Fruit fly (Drosophila melanogaster) whole organism, embryonic: Measurements from ENCODE around the gene miple1.
A peak's percentile ranks its signal among the peaks of the same experiment; 100 is the strongest.

ENCODE experiments used
- Bgb ChIP-seq: fragments of 200-800 bp; sonication (Bioruptor generic); IDR thresholded peaks from 2 replicates; pipeline ENCODE4 v1.3.6; 2022; ENCODE audit warnings: missing biosample characterization, missing genetic modification characterization; ENCODE audit not compliant: partially characterized antibody
- BtbVII ChIP-seq: fragments of 200-800 bp; sonication (Bioruptor generic); optimal IDR thresholded peaks from 3 replicates; lab custom pipeline; 2017; ENCODE audit warnings: missing biosample characterization, mild to moderate bottlenecking, missing genetic modification characterization
- CG10209 ChIP-seq: fragments of 200-800 bp; sonication (Bioruptor generic); optimal IDR thresholded peaks from 3 replicates; lab custom pipeline; 2017; ENCODE audit warnings: missing biosample characterization, mild to moderate bottlenecking, missing genetic modification characterization, missing genetic modification reagents
- CG11085 ChIP-seq: fragments of 200-800 bp; sonication (Bioruptor generic); IDR thresholded peaks from 2 replicates; pipeline ENCODE4 v1.3.6; 2022; ENCODE audit warnings: missing biosample characterization, missing genetic modification characterization
- CG11504 ChIP-seq: fragments of 200-800 bp; sonication (Bioruptor generic); optimal IDR thresholded peaks from 3 replicates; lab custom pipeline; 2019; ENCODE audit warnings: missing biosample characterization, mild to moderate bottlenecking, missing genetic modification characterization, moderate library complexity
- CG13123 ChIP-seq: fragments of 200-800 bp; sonication (Bioruptor generic); optimal IDR thresholded peaks from 2 replicates; lab custom pipeline; 2016; ENCODE audit warnings: missing biosample characterization, missing genetic modification characterization
- CG14965 ChIP-seq: fragments of 200-800 bp; sonication (Bioruptor generic); optimal IDR thresholded peaks from 2 replicates; lab custom pipeline; 2016; ENCODE audit warnings: missing biosample characterization, missing genetic modification characterization, borderline replicate concordance
- CG15073 ChIP-seq: fragments of 200-800 bp; sonication (Bioruptor generic); optimal IDR thresholded peaks from 2 replicates; lab custom pipeline; 2016; ENCODE audit warnings: missing biosample characterization, missing genetic modification characterization
- CG16813 ChIP-seq: fragments of 200-800 bp; sonication (Bioruptor generic); IDR thresholded peaks from 3 replicates; pipeline ENCODE4 v1.3.6; 2022; ENCODE audit warnings: missing biosample characterization, missing genetic modification characterization; ENCODE audit not compliant: partially characterized antibody
- CG17361 ChIP-seq: fragments of 200-800 bp; sonication (Bioruptor generic); IDR thresholded peaks from 3 replicates; pipeline ENCODE4 v1.3.6; 2022; ENCODE audit warnings: missing biosample characterization, missing genetic modification characterization
- CG17829 ChIP-seq: fragments of 200-800 bp; optimal IDR thresholded peaks from 2 replicates; lab custom pipeline; 2019; ENCODE audit warnings: missing biosample characterization, mild to moderate bottlenecking, missing genetic modification characterization, moderate library complexity
- CG3847 ChIP-seq: fragments of 200-800 bp; sonication (Bioruptor generic); IDR thresholded peaks from 2 replicates; pipeline ENCODE4 v1.3.6; 2022; ENCODE audit warnings: missing biosample characterization, missing genetic modification characterization
- CG4404 ChIP-seq: fragments of 200-800 bp; sonication (Bioruptor generic); IDR thresholded peaks from 2 replicates; pipeline ENCODE4 v1.3.6; 2022; ENCODE audit warnings: missing biosample characterization, missing genetic modification characterization
- CG7556 ChIP-seq: fragments of 200-800 bp; sonication (Bioruptor generic); optimal IDR thresholded peaks from 2 replicates; lab custom pipeline; 2017; ENCODE audit warnings: missing biosample characterization, mild to moderate bottlenecking, missing genetic modification characterization
- CG9727 ChIP-seq: fragments of 200-800 bp; sonication (Bioruptor generic); optimal IDR thresholded peaks from 3 replicates; lab custom pipeline; 2017; ENCODE audit warnings: missing biosample characterization, mild to moderate bottlenecking, missing genetic modification characterization
- CG9876 ChIP-seq: fragments of 200-800 bp; sonication (Bioruptor generic); optimal IDR thresholded peaks from 2 replicates; lab custom pipeline; 2016; ENCODE audit warnings: missing biosample characterization, missing genetic modification characterization
- Dbx ChIP-seq: fragments of 200-800 bp; sonication (Bioruptor generic); IDR thresholded peaks from 3 replicates; pipeline ENCODE4 v1.3.6; 2022; ENCODE audit warnings: missing biosample characterization, missing genetic modification characterization
- E2f1 ChIP-seq: fragments of 200-800 bp; sonication (Bioruptor generic); IDR thresholded peaks from 2 replicates; pipeline ENCODE4 v1.3.6; 2022; ENCODE audit warnings: missing biosample characterization, missing genetic modification characterization
- E2f2 ChIP-seq: fragments of 200-800 bp; sonication (Bioruptor generic); IDR thresholded peaks from 2 replicates; pipeline ENCODE4 v1.3.6; 2022; ENCODE audit warnings: missing biosample characterization, missing genetic modification characterization
- Ets65A ChIP-seq: fragments of 200-800 bp; sonication (Bioruptor generic); peaks from one replicate; lab custom pipeline; 2016; ENCODE audit warnings: missing biosample characterization, missing genetic modification characterization
- Fer3 ChIP-seq: fragments of 200-800 bp; sonication (Bioruptor generic); optimal IDR thresholded peaks from 2 replicates; lab custom pipeline; 2018; ENCODE audit warnings: missing biosample characterization, mild to moderate bottlenecking, missing genetic modification characterization, moderate library complexity
- HLH54F ChIP-seq: fragments of 200-800 bp; sonication (Bioruptor generic); optimal IDR thresholded peaks from 3 replicates; lab custom pipeline; 2016; ENCODE audit warnings: missing biosample characterization, missing genetic modification characterization
- Hr78 ChIP-seq, 2 experiments: fragments of 200-800 bp in 1 of 2; fragments of >200 bp in 1 of 2; sonication (Bioruptor generic) in 1 of 2; optimal IDR thresholded peaks; 2 replicates each; lab custom pipeline; 2017 to 2019; ENCODE audit warnings: missing biosample characterization in 2 of 2, missing genetic modification characterization in 2 of 2, mild to moderate bottlenecking in 1 of 2, moderate library complexity in 1 of 2
- Kr ChIP-seq: fragments of 200-800 bp; sonication (Bioruptor generic); optimal IDR thresholded peaks from 2 replicates; lab custom pipeline; 2017; ENCODE audit warnings: missing biosample characterization, mild to moderate bottlenecking, missing genetic modification characterization
- Mes4 ChIP-seq: fragments of 200-800 bp; sonication (Bioruptor generic); optimal IDR thresholded peaks from 2 replicates; lab custom pipeline; 2016; ENCODE audit warnings: missing biosample characterization, missing genetic modification characterization
- Neu2 ChIP-seq: fragments of 200-800 bp; sonication (Bioruptor generic); optimal IDR thresholded peaks from 3 replicates; lab custom pipeline; 2016; ENCODE audit warnings: missing biosample characterization, missing genetic modification characterization, borderline replicate concordance
- Nf-YA ChIP-seq: fragments of 200-800 bp; sonication (Bioruptor generic); IDR thresholded peaks from 2 replicates; pipeline ENCODE4 v1.3.6; 2022; ENCODE audit warnings: missing biosample characterization, missing genetic modification characterization
- NfI ChIP-seq: fragments of 200-800 bp; sonication (Bioruptor generic); optimal IDR thresholded peaks from 3 replicates; lab custom pipeline; 2018; ENCODE audit warnings: missing biosample characterization, mild to moderate bottlenecking, missing genetic modification characterization, moderate library complexity
- Usf ChIP-seq: fragments of 200-800 bp; sonication (Bioruptor generic); optimal IDR thresholded peaks from 2 replicates; lab custom pipeline; 2017; ENCODE audit warnings: missing genotype, missing biosample characterization, missing genetic modification characterization
- abd-A ChIP-seq: fragments of 200-800 bp; sonication (Bioruptor generic); optimal IDR thresholded peaks from 3 replicates; lab custom pipeline; 2019; ENCODE audit warnings: missing biosample characterization, mild to moderate bottlenecking, missing genetic modification characterization, moderate library complexity
- bbx ChIP-seq: fragments of 200-800 bp; sonication (Bioruptor generic); IDR thresholded peaks from 2 replicates; pipeline ENCODE4 v1.3.6; 2022; ENCODE audit warnings: missing biosample characterization, missing genetic modification characterization; ENCODE audit not compliant: partially characterized antibody
- ci ChIP-seq: fragments of 200-800 bp; sonication (Bioruptor generic); IDR thresholded peaks from 3 replicates; pipeline ENCODE4 v1.3.6; 2022; ENCODE audit warnings: missing biosample characterization, missing genetic modification characterization
- dati ChIP-seq: fragments of 200-800 bp; sonication (Bioruptor generic); IDR thresholded peaks from 2 replicates; pipeline ENCODE4 v1.3.6; 2022; ENCODE audit warnings: missing biosample characterization, missing genetic modification characterization
- emc ChIP-seq: fragments of 200-800 bp; sonication (Bioruptor generic); optimal IDR thresholded peaks from 2 replicates; lab custom pipeline; 2016; ENCODE audit warnings: missing biosample characterization, missing genetic modification characterization
- fd102C ChIP-seq: fragments of 200-800 bp; sonication (Bioruptor generic); optimal IDR thresholded peaks from 2 replicates; lab custom pipeline; 2018; ENCODE audit warnings: missing biosample characterization, mild to moderate bottlenecking, missing genetic modification characterization, moderate library complexity
- grau ChIP-seq: fragments of 200-800 bp; optimal IDR thresholded peaks from 3 replicates; lab custom pipeline; 2019; ENCODE audit warnings: missing biosample characterization, mild to moderate bottlenecking, missing genetic modification characterization, moderate library complexity
- jing ChIP-seq: fragments of 200-800 bp; sonication (Bioruptor generic); optimal IDR thresholded peaks from 2 replicates; lab custom pipeline; 2018; ENCODE audit warnings: missing biosample characterization, mild to moderate bottlenecking, missing genetic modification characterization
- lilli ChIP-seq: fragments of 200-800 bp; sonication (Bioruptor generic); optimal IDR thresholded peaks from 3 replicates; lab custom pipeline; 2016; ENCODE audit warnings: missing biosample characterization, missing genetic modification characterization
- nerfin-1 ChIP-seq: fragments of 200-800 bp; sonication (Bioruptor generic); optimal IDR thresholded peaks from 3 replicates; lab custom pipeline; 2019; ENCODE audit warnings: missing biosample characterization, mild to moderate bottlenecking, missing genetic modification characterization, moderate library complexity
- row ChIP-seq: fragments of 200-800 bp; sonication (Bioruptor generic); IDR thresholded peaks from 3 replicates; pipeline ENCODE4 v1.3.6; 2022; ENCODE audit warnings: missing biosample characterization, missing genetic modification characterization
- schlank ChIP-seq: fragments of 200-800 bp; sonication (Bioruptor generic); optimal IDR thresholded peaks from 2 replicates; lab custom pipeline; 2018; ENCODE audit warnings: missing biosample characterization, mild to moderate bottlenecking, missing genetic modification characterization
- so ChIP-seq: fragments of 200-800 bp; sonication (Bioruptor generic); IDR thresholded peaks from 3 replicates; pipeline ENCODE4 v1.3.6; 2022; ENCODE audit warnings: missing biosample characterization, missing genetic modification characterization
- sr ChIP-seq: fragments of 200-800 bp; sonication (Bioruptor generic); IDR thresholded peaks from 3 replicates; pipeline ENCODE4 v1.3.6; 2022; ENCODE audit warnings: missing biosample characterization, missing genetic modification characterization
- sug ChIP-seq: fragments of 200-800 bp; optimal IDR thresholded peaks from 2 replicates; lab custom pipeline; 2019; ENCODE audit warnings: missing biosample characterization, mild to moderate bottlenecking, missing genetic modification characterization, moderate library complexity
- trh ChIP-seq: fragments of 200-800 bp; sonication (Bioruptor generic); optimal IDR thresholded peaks from 2 replicates; lab custom pipeline; 2016; ENCODE audit warnings: missing biosample characterization, missing genetic modification characterization
- tx ChIP-seq: fragments of 200-800 bp; sonication (Bioruptor generic); optimal IDR thresholded peaks from 2 replicates; lab custom pipeline; 2016; ENCODE audit warnings: missing biosample characterization, missing genetic modification characterization
- wdn ChIP-seq: fragments of 200-800 bp; sonication (Bioruptor generic); IDR thresholded peaks from 2 replicates; pipeline ENCODE4 v1.3.6; 2022; ENCODE audit warnings: missing biosample characterization, missing genetic modification characterization
- zen ChIP-seq: fragments of 200-800 bp; sonication (Bioruptor generic); optimal IDR thresholded peaks from 3 replicates; lab custom pipeline; 2018; ENCODE audit warnings: missing biosample characterization, mild to moderate bottlenecking, missing genetic modification characterization, moderate library complexity
- zf30C ChIP-seq: fragments of 200-800 bp; sonication (Bioruptor generic); optimal IDR thresholded peaks from 3 replicates; lab custom pipeline; 2018; ENCODE audit warnings: missing biosample characterization, mild to moderate bottlenecking, missing genetic modification characterization

miple1 gene

DNA sequence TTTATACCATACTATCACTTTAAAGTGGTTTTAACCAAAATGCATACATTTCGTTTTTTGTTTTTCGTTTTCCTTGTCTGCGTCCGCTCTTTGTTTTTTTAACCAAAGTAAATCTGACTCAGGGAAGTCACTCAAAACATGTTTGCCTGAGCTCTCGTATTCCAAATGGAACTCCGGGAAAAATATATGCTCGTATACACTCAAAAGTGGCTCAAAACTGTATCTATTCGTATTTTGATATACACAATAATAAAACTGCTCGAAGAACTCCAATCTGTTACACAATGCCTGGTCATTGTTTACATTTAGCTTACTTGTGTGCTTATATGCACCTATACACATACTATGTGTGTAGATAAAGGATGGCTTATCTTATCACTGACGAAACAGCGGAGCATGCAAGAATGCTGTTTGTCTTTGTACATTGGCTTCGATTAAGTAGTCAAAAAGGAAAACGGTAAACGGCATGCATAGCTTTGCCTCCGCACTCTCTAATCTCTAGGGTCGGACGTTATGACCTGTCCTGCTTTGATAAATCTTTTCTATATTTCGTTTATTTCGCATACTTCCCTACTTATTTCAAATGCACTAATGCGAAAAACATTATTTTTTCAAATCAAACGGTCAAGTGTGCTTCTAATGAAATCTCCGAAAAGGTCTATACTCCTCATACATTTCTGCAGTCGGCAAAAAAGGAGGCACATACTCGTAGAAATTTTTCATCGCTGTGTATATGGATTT lies 3.8 kb downstream of the miple1 start, which contains the start of gene miple2 (continued):
- TF ChIP-seq CG14965 (GFP tag; lab: Kevin White, UChicago) (peak; percentile 10), Usf (GFP tag; lab: Kevin White, UChicago) (no peak), so (GFP tag; lab: Robert Waterston, UW) (no peak), Ets65A (no peak), Bgb (GFP tag; lab: Robert Waterston, UW) (no peak), CG4404 (no peak), Nf-YA (no peak), CG9876 (GFP tag; lab: Kevin White, UChicago) (no peak), Hr78 (GFP tag; optimal IDR thresholded peaks at IDR 0.05; lab: Kevin White, UChicago) (peak in 1 of 2 experiments; percentile 93), CG16813 (GFP tag; lab: Robert Waterston, UW) (no peak), abd-A (peak; percentile 51), sug (tag; lab: Kevin White, UChicago) (peak; percentile 37), schlank (tag; lab: Kevin White, UChicago) (no peak), CG3847 (GFP tag; lab: Robert Waterston, UW) (no peak), Dbx (GFP tag; lab: Robert Waterston, UW) (no peak), wdn (GFP tag; lab: Robert Waterston, UW) (no peak), CG9727 (GFP tag; lab: Kevin White, UChicago) (peak; percentile 69), CG17829 (peak; percentile 38), CG17361 (peak; percentile 71; the same call in 2 of the 3 replicates), NfI (peak; percentile 39), Neu2 (GFP tag; lab: Kevin White, UChicago) (no peak), CG13123 (GFP tag; lab: Kevin White, UChicago) (peak; percentile 22), sr (GFP tag; lab: Robert Waterston, UW) (no peak), grau (tag; lab: Kevin White, UChicago) (peak; percentile 41), nerfin-1 (tag; lab: Kevin White, UChicago) (peak; percentile 55), Mes4 (GFP tag; lab: Kevin White, UChicago) (no peak), fd102C (peak; percentile 80), BtbVII (GFP tag; lab: Kevin White, UChicago) (peak; percentile 35), trh (GFP tag; lab: Kevin White, UChicago) (peak; percentile 12), HLH54F (GFP tag; lab: Kevin White, UChicago) (peak; percentile 49), CG15073 (GFP tag; lab: Kevin White, UChicago) (no peak), zen (tag; lab: Kevin White, UChicago) (no peak), E2f2 (GFP tag; lab: Robert Waterston, UW) (no peak), CG7556 (GFP tag; lab: Kevin White, UChicago) (peak; percentile 79), emc (GFP tag; lab: Kevin White, UChicago) (no peak), CG11085 (GFP tag; lab: Robert Waterston, UW) (no peak), jing (GFP tag; lab: Kevin White, UChicago) (no peak), CG10209 (peak; percentile 59), ci (0 out of 3 replicates have a peak, but pooled peaks have one; percentile 6), Fer3 (peak; percentile 15), Kr (peak; percentile 51), lilli (GFP tag; lab: Kevin White, UChicago) (peak; percentile 53), row (peak; percentile 51; the same call in 2 of the 3 replicates), tx (peak; percentile 24), zf30C (GFP tag; lab: Kevin White, UChicago) (peak; percentile 77), E2f1 (GFP tag; lab: Robert Waterston, UW) (0 out of 2 replicates have a peak, but pooled peaks have one; percentile 11), CG11504 (tag; lab: Kevin White, UChicago) (peak; percentile 53), dati (no peak), bbx (peak; percentile 59)
